Fruit fly (Drosophila melanogaster): ENCODE data around the gene Btk.

The Btk gene

dm6 chr2L:8255406-8255805 is 45.5 kb downstream of the Btk start (continued):
- TF ChIP-seq lmd (GFP tag; IDR thresholded peaks at IDR 0.05) (peak; percentile 51; the same call in 1 of the 2 replicates), ind (GFP tag; optimal IDR thresholded peaks at IDR 0.05) (no peak), salm (tag; optimal IDR thresholded peaks at IDR 0.05) (no peak), Nf-YC (tag; optimal IDR thresholded peaks at IDR 0.05) (no peak), Stat92E (GFP tag; optimal IDR thresholded peaks at IDR 0.05) (no peak), Taf1 (GFP tag; IDR thresholded peaks at IDR 0.05) (peak; percentile 12; the same call in 1 of the 2 replicates), E2f1 (GFP tag; IDR thresholded peaks at IDR 0.05) (peak; percentile 48; the same call in 1 of the 2 replicates), pan (optimal IDR thresholded peaks at IDR 0.05) (no peak), pan (GFP tag; optimal IDR thresholded peaks at IDR 0.05 in 1 of 2, IDR thresholded peaks at IDR 0.05 in 1 of 2) (peak in 1 of 2 experiments; percentile 41), Med (GFP tag) (peak; percentile 44), Oli (tag; optimal IDR thresholded peaks at IDR 0.05) (peak; percentile 18), unpg (GFP tag; optimal IDR thresholded peaks at IDR 0.05) (no peak), ash1 (GFP tag; optimal IDR thresholded peaks at IDR 0.05) (no peak), Lim3 (GFP tag; IDR thresholded peaks at IDR 0.05) (no peak), CG10959 (GFP tag; IDR thresholded peaks at IDR 0.05) (no peak), CG2889 (GFP tag; IDR thresholded peaks at IDR 0.05) (0 out of 3 replicates have a peak, but pooled peaks have one; percentile 22), psq (GFP tag; optimal IDR thresholded peaks at IDR 0.05) (no peak), Doc3 (GFP tag; IDR thresholded peaks at IDR 0.05; ENCODE audit: partially characterized antibody) (no peak), chif (GFP tag; optimal IDR thresholded peaks at IDR 0.05) (peak in 1 of 2 experiments; percentile 4), CG8359 (GFP tag; optimal IDR thresholded peaks at IDR 0.05; ENCODE audit: borderline replicate concordance) (no peak), row (GFP tag; IDR thresholded peaks at IDR 0.05) (peak; percentile 63; the same call in 2 of the 3 replicates), CG11085 (GFP tag; IDR thresholded peaks at IDR 0.05) (no peak), Hr78 (GFP tag; optimal IDR thresholded peaks at IDR 0.05) (no peak), vfl (GFP tag; optimal IDR thresholded peaks at IDR 0.05) (no peak), ems (GFP tag; optimal IDR thresholded peaks at IDR 0.05) (no peak), Blimp-1 (GFP tag; optimal IDR thresholded peaks at IDR 0.05) (peak; percentile 53), CG17328 (GFP tag; IDR thresholded peaks at IDR 0.05) (0 out of 2 replicates have a peak, but pooled peaks have one; percentile 8), bcd (GFP tag; optimal IDR thresholded peaks at IDR 0.05) (no peak), D19B (GFP tag; optimal IDR thresholded peaks at IDR 0.05) (peak; percentile 85), CG9932 (GFP tag; IDR thresholded peaks at IDR 0.05) (peak; percentile 54), gem (tag; optimal IDR thresholded peaks at IDR 0.05) (no peak), CG14860 (GFP tag; IDR thresholded peaks at IDR 0.05; ENCODE audit: partially characterized antibody) (no peak), ERR (GFP tag; optimal IDR thresholded peaks at IDR 0.05) (no peak), CG12391 (tag; optimal IDR thresholded peaks at IDR 0.05) (peak; percentile 33), CG6854 (GFP tag; optimal IDR thresholded peaks at IDR 0.05) (no peak), CG11695 (GFP tag; IDR thresholded peaks at IDR 0.05) (peak; percentile 59; the same call in 1 of the 3 replicates), prd (optimal IDR thresholded peaks at IDR 0.05) (no peak), prd (GFP tag; IDR thresholded peaks at IDR 0.05) (peak; percentile 27; the same call in 1 of the 3 replicates), CG32532 (GFP tag; IDR thresholded peaks at IDR 0.05) (peak; percentile 72), zfh2 (GFP tag; optimal IDR thresholded peaks at IDR 0.05) (no peak), Aef1 (GFP tag; IDR thresholded peaks at IDR 0.05) (no peak), Fer3 (tag; optimal IDR thresholded peaks at IDR 0.05) (peak; percentile 48), chinmo (GFP tag; IDR thresholded peaks at IDR 0.05; ENCODE audit: partially characterized antibody) (no peak), TFAM (GFP tag; optimal IDR thresholded peaks at IDR 0.05) (no peak), Hr3 (GFP tag; optimal IDR thresholded peaks at IDR 0.05) (no peak), Scr (GFP tag; IDR thresholded peaks at IDR 0.05; ENCODE audit: partially characterized antibody) (no peak), sens (GFP tag) (peak; percentile 51), dysf (GFP tag; IDR thresholded peaks at IDR 0.05) (0 out of 3 replicates have a peak, but pooled peaks have one; percentile 48), Xrp1 (GFP tag; IDR thresholded peaks at IDR 0.05) (peak; percentile 30; the same call in 1 of the 2 replicates), lola (GFP tag; optimal IDR thresholded peaks at IDR 0.05) (no peak)

Data from whole organism, embryonic.